Worm (Caenorhabditis elegans) whole organism, L4 larva: Measurements from ENCODE around the gene spc-1.

Experiments
- F26F4.8 ChIP-seq: fragments of 200-800 bp; sonication (Bioruptor generic); conservative IDR thresholded peaks from 2 replicates; pipeline ENCODE4 v1.3.6; 2022; ENCODE audit warnings: missing genetic modification characterization, missing compliant biosample characterization
- F37D6.2 ChIP-seq: sonication (generic microtip); optimal IDR thresholded peaks from 2 replicates; lab custom pipeline; 2016; ENCODE audit warnings: mild to moderate bottlenecking, missing genetic modification characterization, missing compliant biosample characterization
- F44E2.7 ChIP-seq: fragments of 200-800 bp; sonication (Bioruptor generic); IDR thresholded peaks from 2 replicates; pipeline ENCODE4 v2.1.2; 2022; ENCODE audit warnings: missing genetic modification characterization, missing compliant biosample characterization
- F49E8.2 ChIP-seq: sonication (generic microtip); optimal IDR thresholded peaks from 2 replicates; lab custom pipeline; 2016; ENCODE audit warnings: missing compliant biosample characterization, mild to moderate bottlenecking, missing genetic modification characterization, borderline replicate concordance
- R02D3.7 ChIP-seq: fragments of 150-350 bp; sonication (generic microtip); optimal IDR thresholded peaks from 3 replicates; lab custom pipeline; 2014; ENCODE audit warnings: missing biosample characterization, missing genetic modification characterization
- T20F7.1 ChIP-seq: fragments of 200-800 bp; sonication (Bioruptor generic); optimal IDR thresholded peaks from 2 replicates; lab custom pipeline; 2018; ENCODE audit warnings: mild to moderate bottlenecking, missing genetic modification characterization, missing compliant biosample characterization
- Y5F2A.4 ChIP-seq: fragments of 200-800 bp; sonication (Bioruptor generic); optimal IDR thresholded peaks from 2 replicates; lab custom pipeline; 2018; ENCODE audit warnings: mild to moderate bottlenecking, missing genetic modification characterization, missing compliant biosample characterization
- Y75B8A.6 ChIP-seq: fragments of 200-800 bp; sonication (Bioruptor generic); IDR thresholded peaks from 2 replicates; pipeline ENCODE4 v1.3.6; 2022; ENCODE audit warnings: missing genetic modification reagents, missing genetic modification characterization, missing compliant biosample characterization
- ZK546.5 ChIP-seq, 2 experiments: sonication (generic microtip); optimal IDR thresholded peaks; 2 replicates each; lab custom pipeline; 2017; ENCODE audit warnings: missing biosample characterization in 2 of 2, missing genetic modification characterization in 2 of 2
- aha-1 ChIP-seq: fragments of 150-350 bp; peaks from one replicate; lab custom pipeline; 2014; ENCODE audit warnings: missing biosample characterization, missing genetic modification characterization
- ama-1 ChIP-seq: fragments of 150-350 bp; optimal IDR thresholded peaks from 2 replicates; lab custom pipeline; 2014; ENCODE audit warnings: inconsistent platforms, mixed read lengths
- arid-1 ChIP-seq: fragments of 200-800 bp; sonication (Bioruptor generic); conservative IDR thresholded peaks from 2 replicates; pipeline ENCODE4 v1.3.6; 2022; ENCODE audit warnings: missing genetic modification reagents, missing genetic modification characterization, missing compliant biosample characterization
- ceh-28 ChIP-seq: fragments of 150-350 bp; optimal IDR thresholded peaks from 2 replicates; lab custom pipeline; 2014; ENCODE audit warnings: missing biosample characterization, missing genetic modification reagents, missing genetic modification characterization
- ceh-32 ChIP-seq: sonication (generic microtip); optimal IDR thresholded peaks from 2 replicates; lab custom pipeline; 2016; ENCODE audit warnings: mild to moderate bottlenecking, missing genetic modification characterization, missing compliant biosample characterization; ENCODE audit not compliant: poor library complexity
- ces-1 ChIP-seq: fragments of 150-350 bp; sonication (generic microtip); optimal IDR thresholded peaks from 4 replicates; lab custom pipeline; 2014; ENCODE audit warnings: missing biosample characterization, missing genetic modification reagents, missing genetic modification characterization
- cey-2 ChIP-seq: sonication (generic microtip); optimal IDR thresholded peaks from 3 replicates; lab custom pipeline; 2017; ENCODE audit warnings: missing genetic modification characterization, mild to moderate bottlenecking, missing compliant biosample characterization, antibody characterized with exemption, borderline replicate concordance; ENCODE audit not compliant: insufficient read depth
- daf-19 ChIP-seq: fragments of 200-800 bp; sonication (Bioruptor generic); conservative IDR thresholded peaks from 2 replicates; pipeline ENCODE4 v1.3.6; 2022; ENCODE audit warnings: missing genetic modification characterization, missing compliant biosample characterization
- daf-8 ChIP-seq: fragments of 200-800 bp; sonication (Bioruptor generic); IDR thresholded peaks from 2 replicates; pipeline ENCODE4 v1.3.6; 2022; ENCODE audit warnings: missing genetic modification characterization, missing compliant biosample characterization
- dmd-6 ChIP-seq: fragments of 200-800 bp; sonication (Bioruptor generic); IDR thresholded peaks from 2 replicates; pipeline ENCODE4 v1.3.6; 2022; ENCODE audit warnings: missing genetic modification reagents, missing genetic modification characterization, missing compliant biosample characterization
- dmd-8 ChIP-seq: fragments of 200-800 bp; sonication (Bioruptor generic); IDR thresholded peaks from 2 replicates; pipeline ENCODE4 v1.3.6; 2022; ENCODE audit warnings: missing genetic modification characterization, missing compliant biosample characterization
- dmd-9 ChIP-seq: fragments of 200-800 bp; sonication (Bioruptor generic); IDR thresholded peaks from 2 replicates; pipeline ENCODE4 v1.3.6; 2022; ENCODE audit warnings: missing genetic modification reagents, missing genetic modification characterization, missing compliant biosample characterization
- egl-27 ChIP-seq: sonication (generic microtip); optimal IDR thresholded peaks from 3 replicates; lab custom pipeline; 2017; ENCODE audit warnings: missing biosample characterization, missing genetic modification reagents, missing genetic modification characterization
- hif-1 ChIP-seq, 2 experiments: sonication (generic microtip); optimal IDR thresholded peaks; 2 replicates each; lab custom pipeline; 2016 to 2017; ENCODE audit warnings: missing compliant biosample characterization in 2 of 2, missing genetic modification characterization in 2 of 2, missing genetic modification reagents in 2 of 2, missing genotype in 2 of 2, mild to moderate bottlenecking in 1 of 2
- hlh-30 ChIP-seq: sonication (generic microtip); optimal IDR thresholded peaks from 2 replicates; lab custom pipeline; 2017; ENCODE audit warnings: antibody characterized with exemption, mild to moderate bottlenecking, missing genetic modification characterization, missing compliant biosample characterization; ENCODE audit not compliant: insufficient read depth
- hmg-1.1 ChIP-seq: fragments of 200-800 bp; sonication (Bioruptor generic); IDR thresholded peaks from 2 replicates; pipeline ENCODE4 v1.3.6; 2022; ENCODE audit warnings: missing genetic modification reagents, missing genetic modification characterization, missing compliant biosample characterization
- jun-1 ChIP-seq: fragments of 150-350 bp; optimal IDR thresholded peaks from 2 replicates; lab custom pipeline; 2014; ENCODE audit warnings: missing biosample characterization, missing genetic modification reagents, missing genetic modification characterization
- lin-13 ChIP-seq: fragments of 150-350 bp; optimal IDR thresholded peaks from 2 replicates; lab custom pipeline; 2014; ENCODE audit warnings: missing biosample characterization, missing genetic modification reagents, missing genetic modification characterization
- lin-29 ChIP-seq: fragments of 200-800 bp; sonication (Bioruptor generic); IDR thresholded peaks from 2 replicates; pipeline ENCODE4 v1.3.6; 2022; ENCODE audit warnings: missing genetic modification reagents, missing genetic modification characterization, missing compliant biosample characterization
- lir-3 ChIP-seq: sonication (generic microtip); optimal IDR thresholded peaks from 2 replicates; lab custom pipeline; 2016; ENCODE audit warnings: mild to moderate bottlenecking, missing genetic modification characterization, missing compliant biosample characterization
- lsy-2 ChIP-seq, 2 experiments: fragments of 150-350 bp in 1 of 2; sonication (generic microtip) in 1 of 2; optimal IDR thresholded peaks; 2 replicates each; lab custom pipeline; 2014 to 2017; ENCODE audit warnings: missing biosample characterization in 2 of 2, missing genetic modification characterization in 2 of 2
- madf-5 ChIP-seq, 2 experiments: fragments of 200-800 bp; sonication (Bioruptor generic); IDR thresholded peaks; 2 replicates each; pipeline ENCODE4 v1.3.6; 2022; ENCODE audit warnings: missing compliant biosample characterization in 2 of 2, missing genetic modification characterization in 2 of 2
- madf-9 ChIP-seq: fragments of 200-800 bp; sonication (Bioruptor generic); conservative IDR thresholded peaks from 2 replicates; pipeline ENCODE4 v1.3.6; 2022; ENCODE audit warnings: missing genetic modification reagents, missing genetic modification characterization, missing compliant biosample characterization
- mdl-1 ChIP-seq, 2 experiments: fragments of 150-350 bp in 1 of 2; sonication (generic microtip) in 1 of 2; optimal IDR thresholded peaks; 2 replicates each; lab custom pipeline; 2014 to 2017; ENCODE audit warnings: missing biosample characterization in 2 of 2, missing genetic modification characterization in 2 of 2
- mes-2 ChIP-seq: sonication (generic microtip); optimal IDR thresholded peaks from 2 replicates; lab custom pipeline; 2016; ENCODE audit warnings: missing genotype, mild to moderate bottlenecking, missing genetic modification characterization, missing compliant biosample characterization; ENCODE audit not compliant: poor library complexity, severe bottlenecking
- mxl-3 ChIP-seq: fragments of 200-800 bp; sonication (Bioruptor generic); optimal IDR thresholded peaks from 2 replicates; lab custom pipeline; 2018; ENCODE audit warnings: mild to moderate bottlenecking, missing genetic modification characterization, missing compliant biosample characterization
- nhr-11 ChIP-seq: fragments of 150-350 bp; optimal IDR thresholded peaks from 2 replicates; lab custom pipeline; 2014; ENCODE audit warnings: missing biosample characterization, missing genetic modification characterization
- nhr-111 ChIP-seq: fragments of 200-800 bp; sonication (Bioruptor generic); optimal IDR thresholded peaks from 2 replicates; lab custom pipeline; 2018; ENCODE audit warnings: mild to moderate bottlenecking, missing genetic modification characterization, missing compliant biosample characterization
- nhr-25 ChIP-seq: sonication (generic microtip); optimal IDR thresholded peaks from 2 replicates; lab custom pipeline; 2017; ENCODE audit warnings: missing genetic modification characterization, mild to moderate bottlenecking, missing compliant biosample characterization, antibody characterized with exemption, moderate library complexity, borderline replicate concordance; ENCODE audit not compliant: insufficient read depth
- nhr-41 ChIP-seq: fragments of 200-800 bp; sonication (Bioruptor generic); IDR thresholded peaks from 2 replicates; pipeline ENCODE4 v1.3.6; 2022; ENCODE audit warnings: missing genetic modification reagents, missing genetic modification characterization, missing compliant biosample characterization
- nhr-42 ChIP-seq: fragments of 200-800 bp; sonication (Bioruptor generic); IDR thresholded peaks from 2 replicates; pipeline ENCODE4 v1.3.6; 2022; ENCODE audit warnings: missing genetic modification characterization, missing compliant biosample characterization
- nhr-6 ChIP-seq: fragments of 150-350 bp; optimal IDR thresholded peaks from 2 replicates; lab custom pipeline; 2014; ENCODE audit warnings: missing biosample characterization, missing genetic modification characterization
- nhr-76 ChIP-seq: fragments of 150-350 bp; optimal IDR thresholded peaks from 2 replicates; lab custom pipeline; 2014; ENCODE audit warnings: missing biosample characterization, missing genetic modification characterization
- nhr-77 ChIP-seq: fragments of 150-350 bp; optimal IDR thresholded peaks from 2 replicates; lab custom pipeline; 2014; ENCODE audit warnings: missing biosample characterization, missing genetic modification characterization
- pha-4 ChIP-seq, 2 experiments: fragments of 150-350 bp in 1 of 2; fragments of 200-800 bp in 1 of 2; sonication (Bioruptor generic) in 1 of 2; IDR thresholded peaks in 1 of 2; optimal IDR thresholded peaks in 1 of 2; 2 replicates each; pipeline versions ENCODE4 v1.3.6 to Lab custom; 2014 to 2022; ENCODE audit warnings: missing genetic modification characterization in 2 of 2, missing genetic modification reagents in 2 of 2, missing biosample characterization in 1 of 2, missing compliant biosample characterization in 1 of 2
- sdz-12 ChIP-seq: fragments of 200-800 bp; sonication (Bioruptor generic); optimal IDR thresholded peaks from 2 replicates; lab custom pipeline; 2018; ENCODE audit warnings: mild to moderate bottlenecking, missing genetic modification characterization, missing compliant biosample characterization
- tag-97 ChIP-seq: fragments of 200-800 bp; sonication (Bioruptor generic); IDR thresholded peaks from 2 replicates; pipeline ENCODE4 v1.3.6; 2022; ENCODE audit warnings: missing genetic modification characterization, missing compliant biosample characterization
- unc-130 ChIP-seq: sonication (generic microtip); optimal IDR thresholded peaks from 2 replicates; lab custom pipeline; 2016; ENCODE audit warnings: missing genetic modification reagents, missing genetic modification characterization, missing compliant biosample characterization
- unc-62 ChIP-seq, 3 experiments: fragments of 150-350 bp in 1 of 3; sonication (generic microtip); optimal IDR thresholded peaks in 2 of 3; peaks in 1 of 3; 1 replicate in 1 of 3; 2 replicates in 2 of 3; lab custom pipeline; 2014 to 2017; ENCODE audit warnings: missing biosample characterization in 3 of 3, missing genetic modification characterization in 3 of 3, missing genetic modification reagents in 3 of 3, missing genotype in 1 of 3
- zfp-2 ChIP-seq: sonication (generic microtip); optimal IDR thresholded peaks from 2 replicates; lab custom pipeline; 2016; ENCODE audit warnings: mild to moderate bottlenecking, missing genetic modification characterization, missing compliant biosample characterization
- zip-11 ChIP-seq: fragments of 200-800 bp; sonication (Bioruptor generic); IDR thresholded peaks from 2 replicates; pipeline ENCODE4 v1.3.6; 2022; ENCODE audit warnings: missing genetic modification characterization, missing compliant biosample characterization

spc-1 gene

DNA sequence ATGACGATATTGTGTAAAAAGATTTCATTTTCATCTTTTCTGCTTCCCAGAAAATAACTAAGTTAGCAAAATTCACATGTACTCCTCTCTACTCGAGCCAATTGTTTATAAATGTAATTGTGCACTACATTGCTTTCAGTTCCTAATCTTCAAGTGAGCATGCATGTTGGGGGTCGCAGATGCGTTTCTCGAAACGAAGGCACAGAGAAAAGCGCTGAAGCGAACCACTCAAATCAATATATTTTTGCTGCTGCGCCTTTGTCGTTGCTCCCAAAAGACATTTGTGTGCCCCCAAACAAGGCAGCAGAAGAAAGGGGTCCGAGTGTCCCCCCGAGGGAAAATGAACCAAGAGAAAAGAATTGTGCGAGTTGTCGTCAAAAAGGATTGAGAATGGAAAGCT, 646 bp downstream of the spc-1 start (continued):
- TF ChIP-seq arid-1 (GFP tag; lab: Robert Waterston, UW), result no peak
- TF ChIP-seq ZK546.5 (tag; optimal IDR thresholded peaks at IDR 0.05; lab: Kevin White, UChicago), result no peak
- TF ChIP-seq hlh-30, result no peak
- no peak for TF ChIP-seq dmd-8 (GFP tag; lab: Robert Waterston, UW)
- TF ChIP-seq mes-2 (tag; lab: Kevin White, UChicago), result no peak
- no peak for TF ChIP-seq R02D3.7 (tag; lab: Kevin White, UChicago)
- no peak for TF ChIP-seq unc-130 (GFP tag; lab: Kevin White, UChicago)
- TF ChIP-seq ama-1 (lab: Kevin White, UChicago), result no peak
- no peak for TF ChIP-seq nhr-6 (tag; lab: Kevin White, UChicago)
- no peak for TF ChIP-seq zfp-2 (tag; lab: Kevin White, UChicago)
- peak in 1 of 2 experiments; percentile 31 for TF ChIP-seq mdl-1 (tag; optimal IDR thresholded peaks at IDR 0.05; lab: Kevin White, UChicago)
- no peak for TF ChIP-seq madf-9 (GFP tag; lab: Robert Waterston, UW)
- TF ChIP-seq Y75B8A.6 (GFP tag; lab: Robert Waterston, UW), result no peak
- no peak for TF ChIP-seq zip-11
- peak; percentile 67 for TF ChIP-seq hmg-1.1 (GFP tag; lab: Robert Waterston, UW)
- no peak for TF ChIP-seq cey-2 (tag; lab: Kevin White, UChicago)
- TF ChIP-seq tag-97 (GFP tag; lab: Robert Waterston, UW), result no peak
- TF ChIP-seq nhr-111 (GFP tag; lab: Kevin White, UChicago), result no peak
- no peak for TF ChIP-seq madf-5 (GFP tag; IDR thresholded peaks at IDR 0.05; lab: Robert Waterston, UW)
- no peak for TF ChIP-seq ces-1 (GFP tag; lab: Kevin White, UChicago)
- TF ChIP-seq F26F4.8, result no peak
- TF ChIP-seq F49E8.2 (tag; lab: Kevin White, UChicago), result no peak
- no peak for TF ChIP-seq jun-1 (tag; lab: Kevin White, UChicago)
- TF ChIP-seq daf-8 (GFP tag; lab: Robert Waterston, UW), result no peak
- TF ChIP-seq sdz-12 (GFP tag; lab: Kevin White, UChicago), result no peak
- TF ChIP-seq nhr-42 (GFP tag; lab: Robert Waterston, UW), result no peak
- TF ChIP-seq ceh-28 (tag; lab: Kevin White, UChicago), result no peak
- 0 out of 2 replicates have a peak, but pooled peaks have one; percentile 14 for TF ChIP-seq dmd-6 (GFP tag; lab: Robert Waterston, UW)
- no peak for TF ChIP-seq egl-27 (tag; lab: Kevin White, UChicago)
- no peak for TF ChIP-seq nhr-25
- TF ChIP-seq nhr-41, result no peak
- no peak for TF ChIP-seq T20F7.1 (GFP tag; lab: Kevin White, UChicago)
- TF ChIP-seq dmd-9 (GFP tag; lab: Robert Waterston, UW), result no peak
- no peak for TF ChIP-seq F44E2.7 (GFP tag; lab: Robert Waterston, UW)
- TF ChIP-seq hif-1 (tag; optimal IDR thresholded peaks at IDR 0.05; lab: Kevin White, UChicago), result no peak
- TF ChIP-seq mxl-3, result no peak
- TF ChIP-seq unc-62 (GFP tag; optimal IDR thresholded peaks at IDR 0.05 in 1 of 2; lab: Kevin White, UChicago), result no peak
- no peak for TF ChIP-seq unc-62 (tag; optimal IDR thresholded peaks at IDR 0.05; lab: Kevin White, UChicago)
- TF ChIP-seq lsy-2 (tag; optimal IDR thresholded peaks at IDR 0.05; lab: Kevin White, UChicago), result peak in 1 of 2 experiments; percentile 42
- TF ChIP-seq nhr-77 (tag; lab: Kevin White, UChicago), result no peak
- no peak for TF ChIP-seq pha-4 (GFP tag; IDR thresholded peaks at IDR 0.05; lab: Robert Waterston, UW)
- TF ChIP-seq pha-4 (tag; optimal IDR thresholded peaks at IDR 0.05; lab: Kevin White, UChicago), result no peak
- no peak for TF ChIP-seq Y5F2A.4
- peak; percentile 11 for TF ChIP-seq aha-1
- TF ChIP-seq nhr-76 (tag; lab: Kevin White, UChicago), result no peak
- TF ChIP-seq ceh-32 (tag; lab: Kevin White, UChicago), result no peak
- TF ChIP-seq nhr-11, result no peak
- TF ChIP-seq F37D6.2, result no peak
- no peak for TF ChIP-seq lin-13
- no peak for TF ChIP-seq daf-19 (GFP tag; lab: Robert Waterston, UW)
- no peak for TF ChIP-seq lin-29 (GFP tag; lab: Robert Waterston, UW)
- no peak for TF ChIP-seq lir-3 (tag; lab: Kevin White, UChicago)
